Fruit fly (Drosophila melanogaster) whole organism, wandering third instar larva: ENCODE data around the gene Kots.

ENCODE experiments used
- Dfd ChIP-seq: fragments of >200 bp; optimal IDR thresholded peaks from 2 replicates; lab custom pipeline; 2017; ENCODE audit warnings: missing biosample characterization, missing genetic modification characterization
- Dif ChIP-seq: fragments of 200-275, 200-300 bp; sonication (Bioruptor generic); optimal IDR thresholded peaks from 2 replicates; lab custom pipeline; 2018; ENCODE audit warnings: missing biosample characterization, missing genetic modification characterization; ENCODE audit not compliant: partially characterized antibody
- GATAd ChIP-seq: sonication (Bioruptor generic); optimal IDR thresholded peaks from 2 replicates; lab custom pipeline; 2016; ENCODE audit warnings: missing biosample characterization, missing genetic modification characterization
- Hnf4 ChIP-seq: fragments of 200-800 bp; sonication (Bioruptor generic); optimal IDR thresholded peaks from 2 replicates; lab custom pipeline; 2016; ENCODE audit warnings: missing biosample characterization, mild to moderate bottlenecking, missing genetic modification characterization
- Myc ChIP-seq: fragments of >200 bp; optimal IDR thresholded peaks from 2 replicates; lab custom pipeline; 2017
- br ChIP-seq: fragments of 200-800 bp; sonication (Bioruptor generic); optimal IDR thresholded peaks from 2 replicates; lab custom pipeline; 2016; ENCODE audit warnings: missing biosample characterization, missing genetic modification characterization
- dsf ChIP-seq: sonication (Bioruptor generic); optimal IDR thresholded peaks from 2 replicates; lab custom pipeline; 2016; ENCODE audit warnings: missing biosample characterization, missing genetic modification characterization, borderline replicate concordance
- h ChIP-seq: fragments of 200-800 bp; sonication (Bioruptor generic); optimal IDR thresholded peaks from 3 replicates; lab custom pipeline; 2016; ENCODE audit warnings: missing biosample characterization, mild to moderate bottlenecking, missing genetic modification characterization
- psq ChIP-seq: fragments of 200-800 bp; sonication (Bioruptor generic); optimal IDR thresholded peaks from 3 replicates; lab custom pipeline; 2017; ENCODE audit warnings: missing biosample characterization, mild to moderate bottlenecking, missing genetic modification characterization, moderate library complexity

- TF ChIP-seq Myc (lab: Kevin White, UChicago) (no peak), Hnf4 (GFP tag; lab: Kevin White, UChicago) (no peak), Dif (GFP tag; lab: Kevin White, UChicago) (no peak), dsf (GFP tag; lab: Kevin White, UChicago) (no peak), h (GFP tag; lab: Kevin White, UChicago) (no peak), GATAd (GFP tag; lab: Kevin White, UChicago) (no peak), br (GFP tag; lab: Kevin White, UChicago) (no peak), Dfd (GFP tag; lab: Kevin White, UChicago) (no peak), psq (GFP tag; lab: Kevin White, UChicago) (no peak)
These were observed 8.7 kb upstream of the Kots start for dm6 chr3R:13972653-13973052.
